Worm (Caenorhabditis elegans) whole organism, L4 larva: ENCODE data around the gene gcy-1.

ENCODE experiments used
- T20F7.1 ChIP-seq: fragments of 200-800 bp; sonication (Bioruptor generic); optimal IDR thresholded peaks from 2 replicates; lab custom pipeline; 2018; ENCODE audit warnings: mild to moderate bottlenecking, missing genetic modification characterization, missing compliant biosample characterization
- fos-1 ChIP-seq: fragments of 150-350 bp; optimal IDR thresholded peaks from 2 replicates; lab custom pipeline; 2014; ENCODE audit warnings: missing biosample characterization, missing genetic modification characterization
- lsy-2 ChIP-seq, 2 experiments: fragments of 150-350 bp in 1 of 2; sonication (generic microtip) in 1 of 2; optimal IDR thresholded peaks; 2 replicates each; lab custom pipeline; 2014 to 2017; ENCODE audit warnings: missing biosample characterization in 2 of 2, missing genetic modification characterization in 2 of 2

- TF ChIP-seq lsy-2 (tag; optimal IDR thresholded peaks at IDR 0.05; lab: Kevin White, UChicago) (no peak), fos-1 (tag; lab: Kevin White, UChicago) (no peak), T20F7.1 (no peak)
Observed at ce11 chrII:9474367-9475105, 42.2 kb downstream of the gcy-1 start, which contains the start of the genes chil-25 and chil-26.
